Worm (Caenorhabditis elegans): Measurements from ENCODE around the gene Y55F3BR.11.
"Not testable (repeated sequence)": the region's sequence is repeated elsewhere in the genome, so short reads cannot be mapped to it uniquely, and the experiment has no call there.

ce11 chrIV:813341-813740 is 41.7 kb upstream of the Y55F3BR.11 start:
- TF ChIP-seq spr-3 (GFP tag; optimal IDR thresholded peaks at IDR 0.05); gei-8 (GFP tag; optimal IDR thresholded peaks at IDR 0.05); duxl-1 (tag; optimal IDR thresholded peaks at IDR 0.05; ENCODE audit: poor library complexity): not testable (repeated sequence)
- peak; percentile 64; the same call in 1 of the 2 replicates for TF ChIP-seq T26A8.4 (GFP tag; IDR thresholded peaks at IDR 0.05)
